Worm (Caenorhabditis elegans) whole organism, young adult: Measurements from ENCODE around the gene fbxa-157.

ENCODE experiments used
- B0035.1 ChIP-seq: sonication (generic microtip); optimal IDR thresholded peaks from 2 replicates; lab custom pipeline; 2016; ENCODE audit warnings: missing genetic modification characterization, mild to moderate bottlenecking, missing compliant biosample characterization, missing genotype, missing genetic modification reagents
- D2030.7 ChIP-seq: fragments of 200-800 bp; sonication (Bioruptor generic); IDR thresholded peaks from 2 replicates; pipeline ENCODE4 v1.3.6; 2022; ENCODE audit warnings: missing genetic modification reagents, missing genetic modification characterization, missing compliant biosample characterization
- F10E7.11 ChIP-seq: sonication (generic microtip); optimal IDR thresholded peaks from 2 replicates; lab custom pipeline; 2017; ENCODE audit warnings: mild to moderate bottlenecking, missing genetic modification characterization, moderate library complexity, missing compliant biosample characterization
- F37B4.10 ChIP-seq: fragments of 200-800 bp; sonication (Bioruptor generic); IDR thresholded peaks from 2 replicates; pipeline ENCODE4 v1.3.6; 2022; ENCODE audit warnings: missing genetic modification characterization, missing compliant biosample characterization
- F39B2.1 ChIP-seq: fragments of 200-800 bp; sonication (Bioruptor generic); IDR thresholded peaks from 2 replicates; pipeline ENCODE4 v1.3.6; 2022; ENCODE audit warnings: missing genetic modification reagents, missing genetic modification characterization, missing compliant biosample characterization
- F55B11.4 ChIP-seq: sonication (generic microtip); optimal IDR thresholded peaks from 2 replicates; lab custom pipeline; 2016; ENCODE audit warnings: missing compliant biosample characterization, missing genetic modification characterization, borderline replicate concordance; ENCODE audit not compliant: insufficient read depth
- F57A8.1 ChIP-seq: fragments of 200-800 bp; sonication (Bioruptor generic); optimal IDR thresholded peaks from 2 replicates; lab custom pipeline; 2018; ENCODE audit warnings: mild to moderate bottlenecking, missing genetic modification characterization, moderate library complexity, missing compliant biosample characterization
- K12H6.12 ChIP-seq: fragments of 200-800 bp; sonication (Bioruptor generic); optimal IDR thresholded peaks from 2 replicates; lab custom pipeline; 2018; ENCODE audit warnings: mild to moderate bottlenecking, missing genetic modification characterization, missing compliant biosample characterization
- T07F8.4 ChIP-seq: sonication (generic microtip); optimal IDR thresholded peaks from 2 replicates; lab custom pipeline; 2016; ENCODE audit warnings: mild to moderate bottlenecking, missing genetic modification characterization, moderate library complexity, missing compliant biosample characterization
- T26A5.8 ChIP-seq: sonication (generic microtip); optimal IDR thresholded peaks from 2 replicates; lab custom pipeline; 2016; ENCODE audit warnings: missing genetic modification characterization, missing compliant biosample characterization
- Y56A3A.18 ChIP-seq: fragments of 200-800 bp; sonication (Bioruptor generic); IDR thresholded peaks from 2 replicates; pipeline ENCODE4 v1.3.6; 2022; ENCODE audit warnings: missing genetic modification reagents, missing genetic modification characterization, missing compliant biosample characterization
- Y79H2A.3 ChIP-seq: fragments of 200-800 bp; sonication (Bioruptor generic); conservative IDR thresholded peaks from 2 replicates; pipeline ENCODE4 v1.3.6; 2022; ENCODE audit warnings: missing genetic modification reagents, missing genetic modification characterization, missing compliant biosample characterization
- ZK185.1 ChIP-seq: sonication (generic microtip); optimal IDR thresholded peaks from 2 replicates; lab custom pipeline; 2016; ENCODE audit warnings: mild to moderate bottlenecking, missing genetic modification characterization, missing compliant biosample characterization; ENCODE audit not compliant: poor library complexity, severe bottlenecking
- ama-1 ChIP-seq, 3 experiments: fragments of 150-350 bp in 1 of 3; sonication (generic microtip) in 2 of 3; optimal IDR thresholded peaks; 2 replicates each; lab custom pipeline; 2014 to 2018; ENCODE audit warnings: missing biosample characterization in 2 of 3, missing genetic modification characterization in 2 of 3, missing genetic modification reagents in 2 of 3
- aptf-3 ChIP-seq: fragments of 200-800 bp; sonication (Bioruptor generic); IDR thresholded peaks from 2 replicates; pipeline ENCODE4 v1.3.6; 2022; ENCODE audit warnings: missing genetic modification characterization, missing compliant biosample characterization
- athp-1 ChIP-seq: sonication (generic microtip); optimal IDR thresholded peaks from 2 replicates; lab custom pipeline; 2017; ENCODE audit warnings: mild to moderate bottlenecking, missing genetic modification characterization, missing compliant biosample characterization
- attf-6 ChIP-seq: fragments of 200-800 bp; sonication (Bioruptor generic); IDR thresholded peaks from 2 replicates; pipeline ENCODE4 v1.3.6; 2022; ENCODE audit warnings: missing genetic modification reagents, missing genetic modification characterization, missing compliant biosample characterization
- cebp-2 ChIP-seq: fragments of 200-800 bp; sonication (Bioruptor generic); IDR thresholded peaks from 2 replicates; pipeline ENCODE4 v1.3.6; 2022; ENCODE audit warnings: missing genetic modification characterization, missing compliant biosample characterization
- ceh-100 ChIP-seq: fragments of 200-800 bp; sonication (Bioruptor generic); IDR thresholded peaks from 2 replicates; pipeline ENCODE4 v1.3.6; 2022; ENCODE audit warnings: missing genetic modification reagents, missing genetic modification characterization, missing compliant biosample characterization
- ceh-40 ChIP-seq: fragments of 200-800 bp; sonication (Bioruptor generic); IDR thresholded peaks from 2 replicates; pipeline ENCODE4 v1.3.6; 2022; ENCODE audit warnings: missing genetic modification characterization, missing compliant biosample characterization
- ceh-79 ChIP-seq: sonication (generic microtip); optimal IDR thresholded peaks from 2 replicates; lab custom pipeline; 2017; ENCODE audit warnings: mild to moderate bottlenecking, missing genetic modification characterization, missing compliant biosample characterization
- die-1 ChIP-seq: sonication (generic microtip); optimal IDR thresholded peaks from 2 replicates; lab custom pipeline; 2016; ENCODE audit warnings: missing genotype, mild to moderate bottlenecking, missing genetic modification characterization, missing compliant biosample characterization
- dox-1 ChIP-seq: fragments of 200-800 bp; sonication (Bioruptor generic); IDR thresholded peaks from 2 replicates; pipeline ENCODE4 v1.3.6; 2022; ENCODE audit warnings: missing genetic modification reagents, missing genetic modification characterization, missing compliant biosample characterization
- dpff-1 ChIP-seq: sonication (generic microtip); optimal IDR thresholded peaks from 2 replicates; lab custom pipeline; 2017; ENCODE audit warnings: mild to moderate bottlenecking, missing genetic modification characterization, missing compliant biosample characterization
- efl-1 ChIP-seq: fragments of 150-350 bp; optimal IDR thresholded peaks from 2 replicates; lab custom pipeline; 2014; ENCODE audit warnings: missing biosample characterization, missing genetic modification reagents, missing genetic modification characterization
- egl-18 ChIP-seq: fragments of 200-800 bp; sonication (Bioruptor generic); IDR thresholded peaks from 2 replicates; pipeline ENCODE4 v1.3.6; 2022; ENCODE audit warnings: missing genetic modification reagents, missing genetic modification characterization, missing compliant biosample characterization
- ekl-4 ChIP-seq: fragments of 200-800 bp; sonication (Bioruptor generic); IDR thresholded peaks from 2 replicates; pipeline ENCODE4 v1.3.6; 2022; ENCODE audit warnings: missing genetic modification reagents, missing genetic modification characterization, missing compliant biosample characterization
- hlh-12 ChIP-seq: sonication (generic microtip); optimal IDR thresholded peaks from 2 replicates; lab custom pipeline; 2016; ENCODE audit warnings: missing genetic modification characterization, missing compliant biosample characterization
- hmg-1.2 ChIP-seq: fragments of 200-800 bp; sonication (Bioruptor generic); IDR thresholded peaks from 2 replicates; pipeline ENCODE4 v1.3.6; 2022; ENCODE audit warnings: missing genetic modification reagents, missing genetic modification characterization, missing compliant biosample characterization
- let-526 ChIP-seq: fragments of 200-800 bp; sonication (Bioruptor generic); IDR thresholded peaks from 2 replicates; pipeline ENCODE4 v1.3.6; 2022; ENCODE audit warnings: missing genetic modification reagents, missing genetic modification characterization, missing compliant biosample characterization
- let-607 ChIP-seq, 2 experiments: fragments of 200-800 bp in 1 of 2; sonication (Bioruptor generic) in 1 of 2; sonication (generic microtip) in 1 of 2; optimal IDR thresholded peaks; 2 replicates each; lab custom pipeline; 2016 to 2018; ENCODE audit warnings: mild to moderate bottlenecking in 2 of 2, missing compliant biosample characterization in 2 of 2, missing genetic modification characterization in 2 of 2, moderate library complexity in 2 of 2, missing genotype in 1 of 2
- lin-26 ChIP-seq: fragments of 200-800 bp; sonication (Bioruptor generic); IDR thresholded peaks from 2 replicates; pipeline ENCODE4 v1.3.6; 2022; ENCODE audit warnings: missing genetic modification reagents, missing genetic modification characterization, missing compliant biosample characterization
- lsl-1 ChIP-seq: fragments of 200-800 bp; sonication (Bioruptor generic); optimal IDR thresholded peaks from 2 replicates; lab custom pipeline; 2018; ENCODE audit warnings: mild to moderate bottlenecking, missing genetic modification characterization, moderate library complexity, missing compliant biosample characterization
- madf-3 ChIP-seq: fragments of 200-800 bp; sonication (Bioruptor generic); IDR thresholded peaks from 2 replicates; pipeline ENCODE4 v1.3.6; 2022; ENCODE audit warnings: missing genetic modification reagents, missing genetic modification characterization, missing compliant biosample characterization
- mcd-1 ChIP-seq: fragments of 200-800 bp; sonication (Bioruptor generic); IDR thresholded peaks from 2 replicates; pipeline ENCODE4 v1.3.6; 2022; ENCODE audit warnings: missing genetic modification reagents, missing genetic modification characterization, missing compliant biosample characterization
- mel-28 ChIP-seq: sonication (generic microtip); optimal IDR thresholded peaks from 2 replicates; lab custom pipeline; 2016; ENCODE audit warnings: borderline replicate concordance, mild to moderate bottlenecking, missing genetic modification characterization, missing compliant biosample characterization
- mxl-1 ChIP-seq: sonication (generic microtip); optimal IDR thresholded peaks from 2 replicates; lab custom pipeline; 2016; ENCODE audit warnings: missing genetic modification characterization, missing compliant biosample characterization
- nfyb-1 ChIP-seq: fragments of 200-800 bp; sonication (Bioruptor generic); IDR thresholded peaks from 2 replicates; pipeline ENCODE4 v1.3.6; 2022; ENCODE audit warnings: missing genetic modification reagents, missing genetic modification characterization, missing compliant biosample characterization
- nhr-27 ChIP-seq: fragments of 200-800 bp; sonication (Bioruptor generic); optimal IDR thresholded peaks from 2 replicates; lab custom pipeline; 2018; ENCODE audit warnings: mild to moderate bottlenecking, missing genetic modification characterization, moderate library complexity, missing compliant biosample characterization
- nhr-80 ChIP-seq: sonication (generic microtip); optimal IDR thresholded peaks from 2 replicates; lab custom pipeline; 2016; ENCODE audit warnings: missing genetic modification characterization, missing compliant biosample characterization
- nhr-90 ChIP-seq: sonication (generic microtip); optimal IDR thresholded peaks from 2 replicates; lab custom pipeline; 2016; ENCODE audit warnings: missing genotype, mild to moderate bottlenecking, missing genetic modification characterization, missing compliant biosample characterization
- rcor-1 ChIP-seq: fragments of 200-800 bp; sonication (Bioruptor generic); IDR thresholded peaks from 2 replicates; pipeline ENCODE4 v1.3.6; 2022; ENCODE audit warnings: missing genetic modification reagents, missing genetic modification characterization, missing compliant biosample characterization
- sea-2 ChIP-seq: fragments of 200-800 bp; sonication (Bioruptor generic); IDR thresholded peaks from 2 replicates; pipeline ENCODE4 v1.3.6; 2022; ENCODE audit warnings: missing genetic modification characterization, missing compliant biosample characterization
- snpc-3.4 ChIP-seq: sonication (generic microtip); optimal IDR thresholded peaks from 2 replicates; lab custom pipeline; 2017; ENCODE audit warnings: missing genetic modification characterization, mild to moderate bottlenecking, missing compliant biosample characterization, antibody characterized with exemption, moderate library complexity, missing genotype, missing genetic modification reagents
- tbx-9 ChIP-seq: sonication (generic microtip); optimal IDR thresholded peaks from 2 replicates; lab custom pipeline; 2016; ENCODE audit warnings: borderline replicate concordance, missing genetic modification characterization, inconsistent platforms, missing compliant biosample characterization
- tlf-1 ChIP-seq: fragments of 200-800 bp; sonication (Bioruptor generic); optimal IDR thresholded peaks from 2 replicates; lab custom pipeline; 2018; ENCODE audit warnings: mild to moderate bottlenecking, missing genetic modification characterization, missing compliant biosample characterization
- unc-62 ChIP-seq: fragments of 150-350 bp; optimal IDR thresholded peaks from 2 replicates; lab custom pipeline; 2014; ENCODE audit warnings: missing biosample characterization, missing genetic modification reagents, missing genetic modification characterization
- xnd-1 ChIP-seq: sonication (generic microtip); optimal IDR thresholded peaks from 2 replicates; lab custom pipeline; 2016; ENCODE audit warnings: missing genotype, missing genetic modification reagents, missing genetic modification characterization, missing compliant biosample characterization
- ztf-25 ChIP-seq: fragments of 200-800 bp; sonication (Bioruptor generic); IDR thresholded peaks from 2 replicates; pipeline ENCODE4 v1.3.6; 2022; ENCODE audit warnings: missing genetic modification reagents, missing genetic modification characterization, missing compliant biosample characterization
- ztf-26 ChIP-seq: sonication (generic microtip); optimal IDR thresholded peaks from 2 replicates; lab custom pipeline; 2017; ENCODE audit warnings: missing genetic modification characterization, missing compliant biosample characterization

Gene fbxa-157

DNA sequence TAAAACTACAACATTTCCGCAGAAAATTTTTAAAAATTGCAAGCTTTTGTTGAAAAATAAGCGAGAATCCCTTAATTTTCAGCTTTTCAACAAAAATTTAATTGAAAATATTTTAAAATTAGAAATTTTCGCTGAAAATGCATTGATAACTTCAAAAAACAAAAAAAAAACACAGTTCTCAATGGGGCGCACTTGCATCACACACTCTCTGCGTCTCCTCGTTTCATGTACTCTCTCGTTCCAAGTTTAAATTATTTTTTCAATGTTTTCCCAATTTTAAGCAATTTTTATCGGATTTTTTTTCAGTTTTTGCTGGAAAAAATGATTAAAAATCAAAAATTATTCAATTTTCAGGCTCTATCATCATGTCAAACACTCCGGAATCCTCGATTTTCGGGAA, 28.6 kb upstream of the fbxa-157 start, which contains the start of gene phf-14:
TSS of gene phf-14 (plus strand) at position 345 of the 400 bp plus-strand sequence.
- TF ChIP-seq sea-2 (GFP tag; lab: Robert Waterston, UW), result no peak
- no peak for TF ChIP-seq madf-3 (GFP tag; lab: Robert Waterston, UW)
- TF ChIP-seq lsl-1, result peak; percentile 36
- TF ChIP-seq mcd-1, result peak; percentile 96
- no peak for TF ChIP-seq ceh-40 (GFP tag; lab: Robert Waterston, UW)
- peak; percentile 16 for TF ChIP-seq efl-1 (GFP tag; lab: Kevin White, UChicago)
- no peak for TF ChIP-seq nhr-90 (tag; lab: Kevin White, UChicago)
- TF ChIP-seq nhr-27 (tag; lab: Kevin White, UChicago), result no peak
- TF ChIP-seq ZK185.1 (tag; lab: Kevin White, UChicago), result no peak
- TF ChIP-seq hlh-12 (tag; lab: Kevin White, UChicago), result no peak
- peak; percentile 96 for TF ChIP-seq hmg-1.2 (GFP tag; lab: Robert Waterston, UW)
- no peak for TF ChIP-seq cebp-2 (GFP tag; lab: Robert Waterston, UW)
- no peak for TF ChIP-seq F39B2.1
- peak; percentile 31 for TF ChIP-seq snpc-3.4 (tag; lab: Kevin White, UChicago)
- TF ChIP-seq D2030.7 (GFP tag; lab: Robert Waterston, UW), result peak; percentile 49
- no peak for TF ChIP-seq T07F8.4 (tag; lab: Kevin White, UChicago)
- TF ChIP-seq ekl-4 (GFP tag; lab: Robert Waterston, UW), result no peak
- no peak for TF ChIP-seq nfyb-1
- TF ChIP-seq let-607 (tag; optimal IDR thresholded peaks at IDR 0.05; lab: Kevin White, UChicago), result no peak
- no peak for TF ChIP-seq B0035.1 (tag; lab: Kevin White, UChicago)
- no peak for TF ChIP-seq dpff-1 (tag; lab: Kevin White, UChicago)
- no peak for TF ChIP-seq tbx-9
- no peak for TF ChIP-seq unc-62 (GFP tag; lab: Kevin White, UChicago)
- TF ChIP-seq K12H6.12 (tag; lab: Kevin White, UChicago), result no peak
- TF ChIP-seq athp-1 (tag; lab: Kevin White, UChicago), result no peak
- TF ChIP-seq ztf-26, result no peak
- TF ChIP-seq mxl-1 (tag; lab: Kevin White, UChicago), result no peak
- no peak for TF ChIP-seq tlf-1 (GFP tag; lab: Kevin White, UChicago)
- no peak for TF ChIP-seq Y56A3A.18 (GFP tag; lab: Robert Waterston, UW)
- no peak for TF ChIP-seq ceh-100
- TF ChIP-seq aptf-3 (GFP tag; lab: Robert Waterston, UW), result no peak
- TF ChIP-seq attf-6, result peak; percentile 40; the same call in 1 of the 2 replicates
- TF ChIP-seq F10E7.11 (tag; lab: Kevin White, UChicago), result no peak
- TF ChIP-seq Y79H2A.3 (GFP tag; lab: Robert Waterston, UW), result no peak
- no peak for TF ChIP-seq dox-1
- no peak for TF ChIP-seq ztf-25
- TF ChIP-seq ceh-79, result no peak
- TF ChIP-seq xnd-1 (tag; lab: Kevin White, UChicago), result no peak
- TF ChIP-seq T26A5.8 (tag; lab: Kevin White, UChicago), result no peak
- TF ChIP-seq F37B4.10 (GFP tag; lab: Robert Waterston, UW), result no peak
- no peak for TF ChIP-seq die-1 (tag; lab: Kevin White, UChicago)
- no peak for TF ChIP-seq ama-1 (optimal IDR thresholded peaks at IDR 0.05; lab: Kevin White, UChicago)
- no peak for TF ChIP-seq ama-1 (GFP tag; optimal IDR thresholded peaks at IDR 0.05; lab: Kevin White, UChicago)
- TF ChIP-seq F55B11.4 (tag; lab: Kevin White, UChicago), result no peak
- TF ChIP-seq F57A8.1, result no peak
- TF ChIP-seq egl-18 (GFP tag; lab: Robert Waterston, UW), result no peak
- no peak for TF ChIP-seq lin-26 (GFP tag; lab: Robert Waterston, UW)
- no peak for TF ChIP-seq mel-28
- TF ChIP-seq let-526, result no peak
- TF ChIP-seq rcor-1 (GFP tag; lab: Robert Waterston, UW), result peak; percentile 59
- no peak for TF ChIP-seq nhr-80 (tag; lab: Kevin White, UChicago)
